Worm (Caenorhabditis elegans): ENCODE measurements around the gene prcc-1.

prcc-1 gene

ce11 chrIV:13086705-13087104 is 6.9 kb downstream of the prcc-1 start, which contains the start of gene spin-2:
Gene spin-2 (plus strand): TSS chrIV:13087005.
- TF ChIP-seq tab-1 (GFP tag; IDR thresholded peaks at IDR 0.05) (no peak), flt-1 (GFP tag; IDR thresholded peaks at IDR 0.05) (no peak), cog-1 (tag; optimal IDR thresholded peaks at IDR 0.05) (no peak), ztf-29 (GFP tag; IDR thresholded peaks at IDR 0.05) (no peak), T22C8.4 (GFP tag; IDR thresholded peaks at IDR 0.05) (no peak), ztf-23 (GFP tag; IDR thresholded peaks at IDR 0.05) (no peak), klf-2 (GFP tag; conservative IDR thresholded peaks at IDR 0.05) (no peak), ref-1 (GFP tag; conservative IDR thresholded peaks at IDR 0.05) (no peak)

ce11 chrIV:13085675-13086074 is 7.9 kb downstream of the prcc-1 start:
- no peak for TF ChIP-seq cog-1 (tag; optimal IDR thresholded peaks at IDR 0.05)
- no peak for TF ChIP-seq ztf-29 (GFP tag; IDR thresholded peaks at IDR 0.05)
- no peak for TF ChIP-seq klf-2 (GFP tag; conservative IDR thresholded peaks at IDR 0.05)
- TF ChIP-seq T22C8.4 (GFP tag; IDR thresholded peaks at IDR 0.05): no peak
- TF ChIP-seq ztf-23 (GFP tag; IDR thresholded peaks at IDR 0.05): no peak
- TF ChIP-seq tab-1 (GFP tag; IDR thresholded peaks at IDR 0.05): no peak
- no peak for TF ChIP-seq flt-1 (GFP tag; IDR thresholded peaks at IDR 0.05)
- no peak for TF ChIP-seq ref-1 (GFP tag; conservative IDR thresholded peaks at IDR 0.05)
- TF ChIP-seq med-1 (GFP tag; optimal IDR thresholded peaks at IDR 0.05; ENCODE audit: insufficient read depth): no peak

- TF ChIP-seq ztf-23 (GFP tag; IDR thresholded peaks at IDR 0.05) (no peak), ref-1 (GFP tag; conservative IDR thresholded peaks at IDR 0.05) (no peak), cog-1 (tag; optimal IDR thresholded peaks at IDR 0.05) (no peak), ztf-29 (GFP tag; IDR thresholded peaks at IDR 0.05) (no peak), med-1 (GFP tag; optimal IDR thresholded peaks at IDR 0.05; ENCODE audit: insufficient read depth) (no peak), tab-1 (GFP tag; IDR thresholded peaks at IDR 0.05) (no peak), T22C8.4 (GFP tag; IDR thresholded peaks at IDR 0.05) (no peak), flt-1 (GFP tag; IDR thresholded peaks at IDR 0.05) (no peak), klf-2 (GFP tag; conservative IDR thresholded peaks at IDR 0.05) (no peak)
Measured at ce11 chrIV:13082836-13083763, 10.5 kb downstream of the prcc-1 start.

ce11 chrIV:13082106-13082505 is 11.5 kb downstream of the prcc-1 start:
- TF ChIP-seq flt-1 (GFP tag; IDR thresholded peaks at IDR 0.05) (no peak), T22C8.4 (GFP tag; IDR thresholded peaks at IDR 0.05) (no peak), tab-1 (GFP tag; IDR thresholded peaks at IDR 0.05) (no peak), med-1 (GFP tag; optimal IDR thresholded peaks at IDR 0.05; ENCODE audit: insufficient read depth) (no peak), ztf-29 (GFP tag; IDR thresholded peaks at IDR 0.05) (no peak), ref-1 (GFP tag; conservative IDR thresholded peaks at IDR 0.05) (no peak), ztf-23 (GFP tag; IDR thresholded peaks at IDR 0.05) (no peak), cog-1 (tag; optimal IDR thresholded peaks at IDR 0.05) (no peak), klf-2 (GFP tag; conservative IDR thresholded peaks at IDR 0.05) (no peak)

ce11 chrIV:13080861-13081260 is 12.7 kb downstream of the prcc-1 start:
- no peak for TF ChIP-seq cog-1 (tag; optimal IDR thresholded peaks at IDR 0.05)
- TF ChIP-seq ztf-29 (GFP tag; IDR thresholded peaks at IDR 0.05): no peak
- TF ChIP-seq klf-2 (GFP tag; conservative IDR thresholded peaks at IDR 0.05): no peak
- TF ChIP-seq T22C8.4 (GFP tag; IDR thresholded peaks at IDR 0.05): no peak
- no peak for TF ChIP-seq ztf-23 (GFP tag; IDR thresholded peaks at IDR 0.05)
- TF ChIP-seq tab-1 (GFP tag; IDR thresholded peaks at IDR 0.05): no peak
- TF ChIP-seq med-1 (GFP tag; optimal IDR thresholded peaks at IDR 0.05; ENCODE audit: insufficient read depth): no peak
- TF ChIP-seq flt-1 (GFP tag; IDR thresholded peaks at IDR 0.05): no peak
- no peak for TF ChIP-seq ref-1 (GFP tag; conservative IDR thresholded peaks at IDR 0.05)

- no peak for TF ChIP-seq cog-1 (tag; optimal IDR thresholded peaks at IDR 0.05)
- no peak for TF ChIP-seq T22C8.4 (GFP tag; IDR thresholded peaks at IDR 0.05)
- no peak for TF ChIP-seq klf-2 (GFP tag; conservative IDR thresholded peaks at IDR 0.05)
- TF ChIP-seq tab-1 (GFP tag; IDR thresholded peaks at IDR 0.05): no peak
- no peak for TF ChIP-seq ztf-29 (GFP tag; IDR thresholded peaks at IDR 0.05)
- TF ChIP-seq med-1 (GFP tag; optimal IDR thresholded peaks at IDR 0.05; ENCODE audit: insufficient read depth): no peak
- no peak for TF ChIP-seq ref-1 (GFP tag; conservative IDR thresholded peaks at IDR 0.05)
- no peak for TF ChIP-seq flt-1 (GFP tag; IDR thresholded peaks at IDR 0.05)
- no peak for TF ChIP-seq ztf-23 (GFP tag; IDR thresholded peaks at IDR 0.05)
Measured at ce11 chrIV:13080185-13080584, 13.4 kb downstream of the prcc-1 start.

ce11 chrIV:13079119-13079518 is 14.5 kb downstream of the prcc-1 start, which contains the start of gene C39E9.8:
Gene C39E9.8 (plus strand): TSS chrIV:13079446.
- TF ChIP-seq klf-2 (GFP tag; conservative IDR thresholded peaks at IDR 0.05) (no peak), med-1 (GFP tag; optimal IDR thresholded peaks at IDR 0.05; ENCODE audit: insufficient read depth) (no peak), T22C8.4 (GFP tag; IDR thresholded peaks at IDR 0.05) (no peak), ztf-29 (GFP tag; IDR thresholded peaks at IDR 0.05) (no peak), cog-1 (tag; optimal IDR thresholded peaks at IDR 0.05) (no peak), flt-1 (GFP tag; IDR thresholded peaks at IDR 0.05) (no peak), tab-1 (GFP tag; IDR thresholded peaks at IDR 0.05) (no peak), ref-1 (GFP tag; conservative IDR thresholded peaks at IDR 0.05) (no peak), ztf-23 (GFP tag; IDR thresholded peaks at IDR 0.05) (no peak)

ce11 chrIV:13078342-13078741 is 15.3 kb downstream of the prcc-1 start:
- TF ChIP-seq flt-1 (GFP tag; IDR thresholded peaks at IDR 0.05): no peak
- TF ChIP-seq cog-1 (tag; optimal IDR thresholded peaks at IDR 0.05): no peak
- no peak for TF ChIP-seq ref-1 (GFP tag; conservative IDR thresholded peaks at IDR 0.05)
- no peak for TF ChIP-seq tab-1 (GFP tag; IDR thresholded peaks at IDR 0.05)
- no peak for TF ChIP-seq klf-2 (GFP tag; conservative IDR thresholded peaks at IDR 0.05)
- no peak for TF ChIP-seq T22C8.4 (GFP tag; IDR thresholded peaks at IDR 0.05)

ce11 chrIV:13077694-13078093 is 15.9 kb downstream of the prcc-1 start:
- no peak for TF ChIP-seq cog-1 (tag; optimal IDR thresholded peaks at IDR 0.05)
- TF ChIP-seq flt-1 (GFP tag; IDR thresholded peaks at IDR 0.05): no peak
- TF ChIP-seq ztf-23 (GFP tag; IDR thresholded peaks at IDR 0.05): no peak
- TF ChIP-seq tab-1 (GFP tag; IDR thresholded peaks at IDR 0.05): no peak
- TF ChIP-seq klf-2 (GFP tag; conservative IDR thresholded peaks at IDR 0.05): no peak
- TF ChIP-seq T22C8.4 (GFP tag; IDR thresholded peaks at IDR 0.05): no peak
- TF ChIP-seq med-1 (GFP tag; optimal IDR thresholded peaks at IDR 0.05; ENCODE audit: insufficient read depth): no peak
- no peak for TF ChIP-seq ref-1 (GFP tag; conservative IDR thresholded peaks at IDR 0.05)
- no peak for TF ChIP-seq ztf-29 (GFP tag; IDR thresholded peaks at IDR 0.05)
